Fruit fly (Drosophila melanogaster) whole organism, embryonic: ENCODE measurements around the gene CG31988.

Experiments used
- CG11723 ChIP-seq: fragments of 200-800 bp; sonication (Bioruptor generic); optimal IDR thresholded peaks from 2 replicates; lab custom pipeline; 2017; ENCODE audit warnings: missing biosample characterization, mild to moderate bottlenecking, missing genetic modification characterization
- CG3065 ChIP-seq: fragments of 200-800 bp; sonication (Bioruptor generic); optimal IDR thresholded peaks from 2 replicates; lab custom pipeline; 2016; ENCODE audit warnings: missing biosample characterization, missing genetic modification characterization
- CG33213 ChIP-seq: fragments of 200-800 bp; sonication (Bioruptor generic); optimal IDR thresholded peaks from 3 replicates; lab custom pipeline; 2016; ENCODE audit warnings: missing biosample characterization, missing genetic modification characterization
- MESR4 ChIP-seq: fragments of 200-800 bp; sonication (Bioruptor generic); optimal IDR thresholded peaks from 2 replicates; lab custom pipeline; 2018; ENCODE audit warnings: missing biosample characterization, mild to moderate bottlenecking, missing genetic modification characterization, moderate library complexity
- NC2β ChIP-seq: fragments of 200-800 bp; sonication (Bioruptor generic); optimal IDR thresholded peaks from 2 replicates; lab custom pipeline; 2016; ENCODE audit warnings: missing biosample characterization, missing genetic modification characterization
- Oli ChIP-seq: fragments of 200-800 bp; sonication (Bioruptor generic); optimal IDR thresholded peaks from 2 replicates; lab custom pipeline; 2018; ENCODE audit warnings: missing biosample characterization, mild to moderate bottlenecking, missing genetic modification characterization, moderate library complexity
- Poxn ChIP-seq: fragments of 200-800 bp; sonication (Bioruptor generic); IDR thresholded peaks from 2 replicates; pipeline ENCODE4 v1.3.6; 2022; ENCODE audit warnings: missing biosample characterization, missing genetic modification characterization
- cas ChIP-seq: fragments of 200-800 bp; sonication (Bioruptor generic); IDR thresholded peaks from 2 replicates; pipeline ENCODE4 v1.3.6; 2022; ENCODE audit warnings: missing biosample characterization, missing genetic modification characterization
- mld ChIP-seq: fragments of 200-800 bp; sonication (Bioruptor generic); IDR thresholded peaks from 3 replicates; pipeline ENCODE4 v1.3.6; 2022; ENCODE audit warnings: missing biosample characterization, missing genetic modification characterization; ENCODE audit not compliant: partially characterized antibody

- TF ChIP-seq NC2β (GFP tag; lab: Kevin White, UChicago) (no peak), CG33213 (GFP tag; lab: Kevin White, UChicago) (no peak), CG3065 (GFP tag; lab: Kevin White, UChicago) (no peak), MESR4 (GFP tag; lab: Kevin White, UChicago) (no peak), Poxn (GFP tag; lab: Robert Waterston, UW) (no peak), Oli (tag; lab: Kevin White, UChicago) (no peak), mld (GFP tag; lab: Robert Waterston, UW) (no peak), cas (GFP tag; lab: Robert Waterston, UW) (no peak), CG11723 (GFP tag; lab: Kevin White, UChicago) (no peak)
Measured at dm6 chr2L:21245093-21245736, 42.6 kb upstream of the CG31988 start.
